In genomic region chr3L:9555004-9555403, dm6 we compare ENCODE assay signal across 2 fruit fly cellular contexts.
TF ChIP-seq lines count a peak whose summit lies in the region.

No protein-coding gene starts in this region.

- TF ChIP-seq CTCF in whole organism, embryonic (GFP tag; optimal IDR thresholded peaks at IDR 0.05; lab: Kevin White, UChicago) = no peak

TF ChIP-seq in whole organism, embryonic, 481 proteins besides CTCF, POLR2A, EP300 and RAD21:
- TF ChIP-seq Drgx (GFP tag; IDR thresholded peaks at IDR 0.05; lab: Robert Waterston, UW) (peak; percentile 36; the same call in 1 of the 2 replicates), sens (GFP tag; lab: Kevin White, UChicago) (peak; percentile 51), CG10565 (GFP tag; optimal IDR thresholded peaks at IDR 0.05; lab: Kevin White, UChicago) (no peak)

TF ChIP-seq in whole organism, prepupa, 60 proteins besides CTCF, POLR2A, EP300 and RAD21:
- no peak for TF ChIP-seq Gug (GFP tag; IDR thresholded peaks at IDR 0.05; lab: Robert Waterston, UW)
- no peak for TF ChIP-seq CG6792 (GFP tag; optimal IDR thresholded peaks at IDR 0.05; lab: Kevin White, UChicago)
- TF ChIP-seq CG3919 (GFP tag; optimal IDR thresholded peaks at IDR 0.05; lab: Kevin White, UChicago) = no peak
- TF ChIP-seq CG10669 (GFP tag; optimal IDR thresholded peaks at IDR 0.05; lab: Kevin White, UChicago) = no peak
- no peak for TF ChIP-seq CG1621 (tag; optimal IDR thresholded peaks at IDR 0.05; lab: Kevin White, UChicago)
- no peak for TF ChIP-seq CG8632 (GFP tag; optimal IDR thresholded peaks at IDR 0.05; lab: Kevin White, UChicago)
- no peak for TF ChIP-seq salr (GFP tag; optimal IDR thresholded peaks at IDR 0.05; lab: Kevin White, UChicago)
- peak; percentile 55 for TF ChIP-seq Hr4 (GFP tag; optimal IDR thresholded peaks at IDR 0.05; lab: Kevin White, UChicago)
- no peak for TF ChIP-seq CG11294 (GFP tag; IDR thresholded peaks at IDR 0.05; lab: Robert Waterston, UW)
- peak; percentile 53 for TF ChIP-seq CG32006 (GFP tag; optimal IDR thresholded peaks at IDR 0.05; lab: Kevin White, UChicago)
- no peak for TF ChIP-seq CG31627 (GFP tag; optimal IDR thresholded peaks at IDR 0.05; lab: Kevin White, UChicago)
- peak; percentile 43; the same call in 1 of the 3 replicates for TF ChIP-seq CG8119 (GFP tag; IDR thresholded peaks at IDR 0.05; lab: Robert Waterston, UW)
- TF ChIP-seq Sox15 (GFP tag; optimal IDR thresholded peaks at IDR 0.05; lab: Kevin White, UChicago) = no peak
- TF ChIP-seq Eip93F (GFP tag; optimal IDR thresholded peaks at IDR 0.05; lab: Kevin White, UChicago) = no peak
- no peak for TF ChIP-seq Eip78C (GFP tag; lab: Kevin White, UChicago)
- TF ChIP-seq cyc (GFP tag; optimal IDR thresholded peaks at IDR 0.05; lab: Kevin White, UChicago) = no peak
- TF ChIP-seq CG10631 (GFP tag; optimal IDR thresholded peaks at IDR 0.05; lab: Kevin White, UChicago) = no peak
- TF ChIP-seq dsx (GFP tag; optimal IDR thresholded peaks at IDR 0.05; lab: Kevin White, UChicago; ENCODE audit: poor library complexity, severe bottlenecking) = no peak
- peak; percentile 51 for TF ChIP-seq CG15336 (GFP tag; IDR thresholded peaks at IDR 0.05; lab: Robert Waterston, UW)
- TF ChIP-seq CG16779 (tag; optimal IDR thresholded peaks at IDR 0.05; lab: Kevin White, UChicago) = no peak
- TF ChIP-seq CG6854 (GFP tag; optimal IDR thresholded peaks at IDR 0.05; lab: Kevin White, UChicago) = no peak
